Worm (Caenorhabditis elegans) whole organism, L4 larva: Measurements from ENCODE around the gene C27A7.8.
A peak's percentile ranks its signal among the peaks of the same experiment; 100 is the strongest.

ENCODE experiments used
- ctbp-1 ChIP-seq: fragments of 200-800 bp; sonication (Bioruptor generic); IDR thresholded peaks from 2 replicates; pipeline ENCODE4 v1.3.6; 2022; ENCODE audit warnings: missing genetic modification reagents, missing genetic modification characterization, missing compliant biosample characterization
- hif-1 ChIP-seq, 2 experiments: sonication (generic microtip); optimal IDR thresholded peaks; 2 replicates each; lab custom pipeline; 2016 to 2017; ENCODE audit warnings: missing compliant biosample characterization in 2 of 2, missing genetic modification characterization in 2 of 2, missing genetic modification reagents in 2 of 2, missing genotype in 2 of 2, mild to moderate bottlenecking in 1 of 2
- lsy-2 ChIP-seq, 2 experiments: fragments of 150-350 bp in 1 of 2; sonication (generic microtip) in 1 of 2; optimal IDR thresholded peaks; 2 replicates each; lab custom pipeline; 2014 to 2017; ENCODE audit warnings: missing biosample characterization in 2 of 2, missing genetic modification characterization in 2 of 2
- php-3 ChIP-seq: fragments of 200-800 bp; sonication (Bioruptor generic); IDR thresholded peaks from 2 replicates; pipeline ENCODE4 v1.3.6; 2022; ENCODE audit warnings: missing genetic modification reagents, missing genetic modification characterization, missing compliant biosample characterization

- TF ChIP-seq php-3 (GFP tag; lab: Robert Waterston, UW) (no peak), lsy-2 (tag; optimal IDR thresholded peaks at IDR 0.05; lab: Kevin White, UChicago) (peak in 1 of 2 experiments; percentile 26), ctbp-1 (GFP tag; lab: Robert Waterston, UW) (no peak), hif-1 (tag; optimal IDR thresholded peaks at IDR 0.05; lab: Kevin White, UChicago) (no peak)
These were observed 41.3 kb downstream of the C27A7.8 start, which contains the start of gene ogdh-2 for ce11 chrV:12194275-12194674.
